Worm (Caenorhabditis elegans) whole organism, L1 larva: ENCODE results near the gene cyl-1.

Source experiments
- C04F5.9 ChIP-seq: sonication (generic microtip); optimal IDR thresholded peaks from 2 replicates; lab custom pipeline; 2016; ENCODE audit warnings: missing genetic modification characterization, missing compliant biosample characterization
- C34B4.2 ChIP-seq: sonication (generic microtip); optimal IDR thresholded peaks from 2 replicates; lab custom pipeline; 2017; ENCODE audit warnings: mild to moderate bottlenecking, missing genetic modification characterization, missing compliant biosample characterization
- F16B12.6 ChIP-seq: fragments of 150-350 bp; optimal IDR thresholded peaks from 2 replicates; lab custom pipeline; 2014; ENCODE audit warnings: missing biosample characterization, missing genetic modification characterization
- Y116A8C.19 ChIP-seq: sonication (generic microtip); optimal IDR thresholded peaks from 2 replicates; lab custom pipeline; 2016; ENCODE audit warnings: missing compliant biosample characterization, missing genetic modification characterization, borderline replicate concordance
- ceh-63 ChIP-seq: fragments of 200-800 bp; sonication (Bioruptor generic); optimal IDR thresholded peaks from 2 replicates; lab custom pipeline; 2018; ENCODE audit warnings: mild to moderate bottlenecking, missing genetic modification characterization, missing compliant biosample characterization
- ceh-8 ChIP-seq: fragments of 200-800 bp; sonication (Bioruptor generic); optimal IDR thresholded peaks from 2 replicates; lab custom pipeline; 2018; ENCODE audit warnings: mild to moderate bottlenecking, missing genetic modification characterization, moderate library complexity, missing compliant biosample characterization
- ceh-82 ChIP-seq, 3 experiments: fragments of 150-350 bp in 1 of 3; sonication (generic microtip) in 2 of 3; optimal IDR thresholded peaks; 2 replicates each; lab custom pipeline; 2014 to 2017; ENCODE audit warnings: missing biosample characterization in 3 of 3, missing genetic modification characterization in 3 of 3
- egl-13 ChIP-seq: sonication (generic microtip); optimal IDR thresholded peaks from 2 replicates; lab custom pipeline; 2016; ENCODE audit warnings: missing genotype, missing genetic modification reagents, missing genetic modification characterization, missing compliant biosample characterization
- elt-2 ChIP-seq: sonication (generic microtip); optimal IDR thresholded peaks from 2 replicates; lab custom pipeline; 2016; ENCODE audit warnings: missing genetic modification characterization, mild to moderate bottlenecking, inconsistent platforms, missing compliant biosample characterization, missing genetic modification reagents
- elt-3 ChIP-seq, 6 experiments: fragments of 150-350 bp in 1 of 6; sonication (generic microtip); optimal IDR thresholded peaks; 2 replicates each; lab custom pipeline; 2017 to 2018; ENCODE audit warnings: missing biosample characterization in 6 of 6, missing genetic modification characterization in 6 of 6, inconsistent platforms in 1 of 6
- fkh-4 ChIP-seq: sonication (generic microtip); optimal IDR thresholded peaks from 2 replicates; lab custom pipeline; 2016; ENCODE audit warnings: missing compliant biosample characterization, missing genetic modification characterization, borderline replicate concordance
- grh-1 ChIP-seq: fragments of 200-800 bp; sonication (Bioruptor generic); IDR thresholded peaks from 2 replicates; pipeline ENCODE4 v1.3.6; 2022; ENCODE audit warnings: missing genetic modification reagents, missing genetic modification characterization, missing compliant biosample characterization
- hpl-2 ChIP-seq: fragments of 150-350 bp; optimal IDR thresholded peaks from 2 replicates; lab custom pipeline; 2014; ENCODE audit warnings: missing biosample characterization, missing genetic modification reagents, missing genetic modification characterization
- irx-1 ChIP-seq: sonication (generic microtip); optimal IDR thresholded peaks from 2 replicates; lab custom pipeline; 2016; ENCODE audit warnings: missing genetic modification characterization, missing compliant biosample characterization
- isw-1 ChIP-seq: fragments of 200-800 bp; sonication (Bioruptor generic); IDR thresholded peaks from 2 replicates; pipeline ENCODE4 v1.3.6; 2022; ENCODE audit warnings: missing genetic modification characterization, missing compliant biosample characterization
- jun-1 ChIP-seq: fragments of 150-350 bp; optimal IDR thresholded peaks from 2 replicates; lab custom pipeline; 2014; ENCODE audit warnings: missing biosample characterization, missing genetic modification reagents, missing genetic modification characterization
- lin-13 ChIP-seq: fragments of 150-350 bp; optimal IDR thresholded peaks from 2 replicates; lab custom pipeline; 2014; ENCODE audit warnings: missing biosample characterization, missing genetic modification reagents, missing genetic modification characterization
- lin-35 ChIP-seq, 2 experiments: fragments of 150-350 bp; optimal IDR thresholded peaks; 2 replicates each; lab custom pipeline; 2014; ENCODE audit warnings: missing biosample characterization in 2 of 2, missing genetic modification characterization in 2 of 2, missing genetic modification reagents in 2 of 2
- lin-39 ChIP-seq: fragments of 150-350 bp; optimal IDR thresholded peaks from 2 replicates; lab custom pipeline; 2014; ENCODE audit warnings: missing biosample characterization, missing genetic modification reagents, missing genetic modification characterization
- lsy-2 ChIP-seq, 2 experiments: fragments of 150-350 bp; optimal IDR thresholded peaks; 2 replicates each; lab custom pipeline; 2014; ENCODE audit warnings: missing biosample characterization in 2 of 2, missing genetic modification characterization in 2 of 2
- mdl-1 ChIP-seq, 2 experiments: fragments of 150-350 bp; optimal IDR thresholded peaks; 2 replicates each; lab custom pipeline; 2014 to 2017; ENCODE audit warnings: missing biosample characterization in 2 of 2, missing genetic modification characterization in 2 of 2, inconsistent platforms in 1 of 2
- nhr-12 ChIP-seq: sonication (generic microtip); optimal IDR thresholded peaks from 2 replicates; lab custom pipeline; 2017; ENCODE audit warnings: missing biosample characterization, missing genetic modification characterization
- nhr-19 ChIP-seq: fragments of 200-800 bp; sonication (Bioruptor generic); conservative IDR thresholded peaks from 2 replicates; pipeline ENCODE4 v1.3.6; 2022; ENCODE audit warnings: missing genetic modification characterization, missing compliant biosample characterization
- nhr-20 ChIP-seq: sonication (generic microtip); optimal IDR thresholded peaks from 2 replicates; lab custom pipeline; 2016; ENCODE audit warnings: mild to moderate bottlenecking, missing genetic modification characterization, missing compliant biosample characterization
- nhr-47 ChIP-seq: sonication (generic microtip); optimal IDR thresholded peaks from 2 replicates; lab custom pipeline; 2016; ENCODE audit warnings: mild to moderate bottlenecking, missing genetic modification characterization, moderate library complexity, missing compliant biosample characterization
- pag-3 ChIP-seq: sonication (generic microtip); optimal IDR thresholded peaks from 2 replicates; lab custom pipeline; 2017; ENCODE audit warnings: missing genetic modification characterization, mild to moderate bottlenecking, missing compliant biosample characterization, antibody characterized with exemption, borderline replicate concordance; ENCODE audit not compliant: insufficient read depth
- pqm-1 ChIP-seq: sonication (generic microtip); optimal IDR thresholded peaks from 3 replicates; lab custom pipeline; 2017; ENCODE audit warnings: missing biosample characterization, missing genetic modification characterization
- snu-23 ChIP-seq: sonication (generic microtip); optimal IDR thresholded peaks from 2 replicates; lab custom pipeline; 2016; ENCODE audit warnings: missing genetic modification characterization, missing compliant biosample characterization
- unc-130 ChIP-seq: fragments of 150-350 bp; optimal IDR thresholded peaks from 2 replicates; lab custom pipeline; 2017; ENCODE audit warnings: missing biosample characterization, missing genetic modification characterization, inconsistent platforms
- unc-98 ChIP-seq: fragments of 200-800 bp; sonication (Bioruptor generic); IDR thresholded peaks from 2 replicates; pipeline ENCODE4 v1.3.6; 2022; ENCODE audit warnings: missing genetic modification characterization, missing compliant biosample characterization
- vab-15 ChIP-seq: sonication (generic microtip); optimal IDR thresholded peaks from 2 replicates; lab custom pipeline; 2017; ENCODE audit warnings: missing genotype, mild to moderate bottlenecking, missing genetic modification characterization, missing compliant biosample characterization
- xbp-1 ChIP-seq: sonication (generic microtip); optimal IDR thresholded peaks from 2 replicates; lab custom pipeline; 2016; ENCODE audit warnings: missing genetic modification characterization, missing compliant biosample characterization
- zip-4 ChIP-seq: fragments of 200-800 bp; sonication (Bioruptor generic); optimal IDR thresholded peaks from 2 replicates; lab custom pipeline; 2018; ENCODE audit warnings: mild to moderate bottlenecking, missing genetic modification characterization, moderate library complexity, missing compliant biosample characterization
- ztf-4 ChIP-seq: fragments of 150-350 bp; optimal IDR thresholded peaks from 2 replicates; lab custom pipeline; 2014; ENCODE audit warnings: missing biosample characterization, missing genetic modification characterization

Gene cyl-1

DNA sequence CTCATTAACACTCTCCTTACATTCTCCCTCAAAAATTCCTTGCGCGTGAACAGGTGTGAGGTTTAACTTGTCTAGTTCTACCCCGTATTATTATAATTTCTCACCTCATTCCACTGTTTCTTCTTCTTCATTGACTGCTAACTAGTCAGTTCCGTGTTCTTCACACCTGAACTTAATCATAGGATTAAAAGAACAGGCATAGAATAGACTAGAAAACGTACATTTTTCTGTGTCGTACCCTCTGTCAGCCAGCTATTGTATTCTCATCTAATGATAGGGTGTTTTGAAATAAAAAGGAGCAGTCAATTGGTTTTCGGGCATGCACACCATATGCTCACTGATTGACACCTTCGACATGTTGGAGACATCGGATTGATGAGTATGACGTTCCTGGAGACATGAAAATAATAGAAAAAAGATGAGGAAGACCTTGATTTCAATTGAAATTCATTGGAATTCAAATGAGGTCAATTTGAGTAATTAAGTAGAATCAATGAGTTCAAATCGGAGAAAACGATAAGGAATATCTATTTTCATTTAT lies 46.0 kb downstream of the cyl-1 start:
- TF ChIP-seq unc-98 = no peak
- no peak for TF ChIP-seq Y116A8C.19 (tag; lab: Kevin White, UChicago)
- no peak for TF ChIP-seq elt-3 (tag; optimal IDR thresholded peaks at IDR 0.05; lab: Kevin White, UChicago)
- TF ChIP-seq snu-23 (GFP tag; lab: Kevin White, UChicago) = no peak
- no peak for TF ChIP-seq xbp-1
- no peak for TF ChIP-seq lin-35 (GFP tag; optimal IDR thresholded peaks at IDR 0.05; lab: Kevin White, UChicago)

- TF ChIP-seq nhr-19 (no peak), ceh-8 (peak; percentile 12)
These were observed 46.7 kb downstream of the cyl-1 start for ce11 chrV:11946818-11947217.

- TF ChIP-seq lin-13 = no peak
- TF ChIP-seq nhr-47 (tag; lab: Kevin White, UChicago) = no peak
- no peak for TF ChIP-seq jun-1
- TF ChIP-seq vab-15 (tag; lab: Kevin White, UChicago) = no peak
- TF ChIP-seq, all 84 proteins: peak for 0
These were observed 48.1 kb downstream of the cyl-1 start for ce11 chrV:11945429-11945828.

- TF ChIP-seq isw-1 (GFP tag; lab: Robert Waterston, UW) (no peak), C04F5.9 (tag; lab: Kevin White, UChicago) (no peak), F16B12.6 (tag; lab: Kevin White, UChicago) (no peak), ztf-4 (tag; lab: Kevin White, UChicago) (no peak), grh-1 (GFP tag; lab: Robert Waterston, UW) (no peak), vab-15 (tag; lab: Kevin White, UChicago) (no peak), ceh-82 (tag; optimal IDR thresholded peaks at IDR 0.05; lab: Kevin White, UChicago) (no peak), mdl-1 (tag; optimal IDR thresholded peaks at IDR 0.05; lab: Kevin White, UChicago) (no peak), nhr-12 (tag; lab: Kevin White, UChicago) (no peak), irx-1 (tag; lab: Kevin White, UChicago) (no peak)
- TF ChIP-seq, all 84 proteins: peak for 0
These were observed 49.8 kb downstream of the cyl-1 start for ce11 chrV:11943737-11944136.

ce11 chrV:11942325-11942724 lies 51.2 kb downstream of the cyl-1 start, which contains the start of gene F58H1.6:
Gene F58H1.6, plus strand, starts transcription at chrV:11942625.
- TF ChIP-seq zip-4 (GFP tag; lab: Kevin White, UChicago) (no peak), lin-39 (no peak), fkh-4 (tag; lab: Kevin White, UChicago) (no peak), pag-3 (tag; lab: Kevin White, UChicago) (no peak), lsy-2 (tag; optimal IDR thresholded peaks at IDR 0.05; lab: Kevin White, UChicago) (no peak), hpl-2 (GFP tag; lab: Kevin White, UChicago) (no peak), nhr-20 (tag; lab: Kevin White, UChicago) (no peak), elt-2 (tag; lab: Kevin White, UChicago) (no peak), ceh-82 (tag; optimal IDR thresholded peaks at IDR 0.05; lab: Kevin White, UChicago) (no peak), lin-13 (no peak), egl-13 (no peak), pqm-1 (tag; lab: Kevin White, UChicago) (no peak), C34B4.2 (tag; lab: Kevin White, UChicago) (no peak), ceh-63 (no peak), grh-1 (GFP tag; lab: Robert Waterston, UW) (no peak), snu-23 (GFP tag; lab: Kevin White, UChicago) (no peak), unc-130 (tag; lab: Kevin White, UChicago) (no peak), isw-1 (GFP tag; lab: Robert Waterston, UW) (no peak)
